Worm (Caenorhabditis elegans) whole organism, L2 larva: ENCODE results near the gene his-32.
A peak's percentile ranks its signal among the peaks of the same experiment; 100 is the strongest.

Source experiments
- Y55F3AM.14 ChIP-seq: fragments of 200-800 bp; sonication (Bioruptor generic); optimal IDR thresholded peaks from 2 replicates; lab custom pipeline; 2018; ENCODE audit warnings: mild to moderate bottlenecking, missing genetic modification characterization, missing compliant biosample characterization
- ZK546.5 ChIP-seq: sonication (generic microtip); optimal IDR thresholded peaks from 2 replicates; lab custom pipeline; 2017; ENCODE audit warnings: missing biosample characterization, missing genetic modification characterization
- ama-1 ChIP-seq: fragments of 150-350 bp; optimal IDR thresholded peaks from 2 replicates; lab custom pipeline; 2018; ENCODE audit warnings: inconsistent platforms
- blmp-1 ChIP-seq: sonication (generic microtip); optimal IDR thresholded peaks from 2 replicates; lab custom pipeline; 2017; ENCODE audit warnings: missing genetic modification characterization, mild to moderate bottlenecking, missing compliant biosample characterization, antibody characterized with exemption, moderate library complexity; ENCODE audit not compliant: insufficient read depth
- ceh-82 ChIP-seq: fragments of 150-350 bp; optimal IDR thresholded peaks from 2 replicates; lab custom pipeline; 2014; ENCODE audit warnings: missing biosample characterization, missing genetic modification characterization
- crh-2 ChIP-seq: sonication (generic microtip); optimal IDR thresholded peaks from 2 replicates; lab custom pipeline; 2017; ENCODE audit warnings: missing biosample characterization, missing genetic modification characterization
- dmd-4 ChIP-seq: sonication (generic microtip); optimal IDR thresholded peaks from 2 replicates; lab custom pipeline; 2017; ENCODE audit warnings: missing biosample characterization, missing genetic modification characterization
- elt-1 ChIP-seq: fragments of 150-350 bp; optimal IDR thresholded peaks from 2 replicates; lab custom pipeline; 2014; ENCODE audit warnings: missing biosample characterization, missing genetic modification characterization
- fos-1 ChIP-seq: fragments of 150-350 bp; optimal IDR thresholded peaks from 2 replicates; lab custom pipeline; 2014; ENCODE audit warnings: missing biosample characterization, missing genetic modification characterization
- lin-11 ChIP-seq: fragments of 150-350 bp; sonication (generic microtip); optimal IDR thresholded peaks from 2 replicates; lab custom pipeline; 2014; ENCODE audit warnings: missing biosample characterization, missing genetic modification characterization, inconsistent platforms, mixed read lengths
- lin-13 ChIP-seq: fragments of 150-350 bp; optimal IDR thresholded peaks from 2 replicates; lab custom pipeline; 2014; ENCODE audit warnings: missing biosample characterization, missing genetic modification reagents, missing genetic modification characterization
- lsy-2 ChIP-seq, 2 experiments: fragments of 150-350 bp in 1 of 2; sonication (generic microtip) in 1 of 2; optimal IDR thresholded peaks; 2 replicates each; lab custom pipeline; 2014 to 2017; ENCODE audit warnings: missing biosample characterization in 2 of 2, missing genetic modification characterization in 2 of 2
- mbf-1 ChIP-seq: sonication (generic microtip); optimal IDR thresholded peaks from 2 replicates; lab custom pipeline; 2017; ENCODE audit warnings: missing biosample characterization, missing genetic modification characterization
- mdl-1 ChIP-seq, 2 experiments: fragments of 150-350 bp in 1 of 2; sonication (generic microtip) in 1 of 2; optimal IDR thresholded peaks; 2 replicates each; lab custom pipeline; 2017; ENCODE audit warnings: missing biosample characterization in 2 of 2, missing genetic modification characterization in 2 of 2
- nhr-10 ChIP-seq: sonication (generic microtip); optimal IDR thresholded peaks from 2 replicates; lab custom pipeline; 2017; ENCODE audit warnings: missing biosample characterization, missing genetic modification characterization
- nhr-12 ChIP-seq: fragments of 150-350 bp; optimal IDR thresholded peaks from 2 replicates; lab custom pipeline; 2014; ENCODE audit warnings: missing biosample characterization, missing genetic modification characterization
- nhr-129 ChIP-seq: fragments of 150-350 bp; optimal IDR thresholded peaks from 2 replicates; lab custom pipeline; 2014; ENCODE audit warnings: missing biosample characterization, missing genetic modification characterization
- nhr-21 ChIP-seq: fragments of 150-350 bp; optimal IDR thresholded peaks from 2 replicates; lab custom pipeline; 2014; ENCODE audit warnings: missing biosample characterization, missing genetic modification characterization
- nhr-237 ChIP-seq: fragments of 150-350 bp; optimal IDR thresholded peaks from 2 replicates; lab custom pipeline; 2014; ENCODE audit warnings: missing biosample characterization, missing genetic modification characterization
- nhr-25 ChIP-seq: fragments of 150-350 bp; sonication (generic microtip); optimal IDR thresholded peaks from 3 replicates; lab custom pipeline; 2014; ENCODE audit warnings: missing biosample characterization, missing genetic modification characterization
- nhr-6 ChIP-seq: fragments of 150-350 bp; optimal IDR thresholded peaks from 2 replicates; lab custom pipeline; 2014; ENCODE audit warnings: missing biosample characterization, missing genetic modification characterization
- nhr-77 ChIP-seq: fragments of 150-350 bp; optimal IDR thresholded peaks from 2 replicates; lab custom pipeline; 2014; ENCODE audit warnings: missing biosample characterization, missing genetic modification characterization
- peb-1 ChIP-seq: fragments of 150-350 bp; optimal IDR thresholded peaks from 2 replicates; lab custom pipeline; 2014; ENCODE audit warnings: missing biosample characterization, missing genetic modification characterization
- sem-4 ChIP-seq: fragments of 150-350 bp; optimal IDR thresholded peaks from 2 replicates; lab custom pipeline; 2014; ENCODE audit warnings: missing biosample characterization, missing genetic modification reagents, missing genetic modification characterization
- skn-1 ChIP-seq: sonication (generic microtip); optimal IDR thresholded peaks from 2 replicates; lab custom pipeline; 2017; ENCODE audit warnings: missing biosample characterization, missing genetic modification characterization
- sma-3 ChIP-seq: sonication (generic microtip); optimal IDR thresholded peaks from 2 replicates; lab custom pipeline; 2016; ENCODE audit warnings: missing genetic modification reagents, missing genetic modification characterization, missing compliant biosample characterization
- ztf-11 ChIP-seq: sonication (generic microtip); optimal IDR thresholded peaks from 2 replicates; lab custom pipeline; 2017; ENCODE audit warnings: missing biosample characterization, missing genetic modification characterization

his-32 gene

DNA sequence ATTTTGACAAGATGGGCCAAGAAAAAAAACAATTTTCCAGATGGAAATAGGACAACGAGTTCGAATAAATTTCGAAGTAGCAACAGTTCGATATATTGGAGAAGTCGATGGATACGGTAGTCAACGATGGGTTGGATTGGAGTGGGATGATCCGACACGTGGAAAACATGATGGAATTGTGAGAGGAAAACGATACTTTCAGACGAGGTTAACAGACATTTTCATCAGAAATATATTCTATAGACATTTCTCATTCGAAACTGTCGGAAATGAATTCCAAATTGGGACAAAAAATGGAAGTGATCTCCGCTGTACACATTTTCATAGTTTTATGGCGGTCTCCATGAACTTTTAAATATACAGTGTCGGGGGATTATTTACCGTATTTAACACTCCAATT is 39.5 kb upstream of the his-32 start, which contains the start of gene tbce-1:
Gene tbce-1 (plus strand): TSS at position 41 of the 400 bp plus-strand sequence.
- TF ChIP-seq lin-11 (tag; lab: Kevin White, UChicago) (no peak), mdl-1 (tag; optimal IDR thresholded peaks at IDR 0.05; lab: Kevin White, UChicago) (no peak), ama-1 (lab: Kevin White, UChicago) (no peak)

DNA sequence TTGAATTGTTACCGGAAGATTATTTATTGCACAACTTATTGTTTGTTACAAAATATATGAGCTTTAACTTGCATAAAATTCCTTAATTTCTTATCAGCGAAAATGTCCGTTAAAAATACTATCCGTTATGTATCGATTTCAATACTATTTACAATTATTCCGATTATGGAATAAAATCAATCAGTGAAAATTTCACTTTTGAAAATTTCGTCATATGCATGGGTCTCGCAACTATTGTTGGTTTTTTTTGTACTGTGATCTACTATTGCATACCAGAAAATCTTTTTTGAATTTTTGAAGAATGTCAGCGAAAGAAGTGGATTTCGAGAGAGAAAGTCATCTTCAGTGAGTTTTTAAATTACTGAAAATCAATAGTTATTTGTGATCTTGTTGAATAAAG is 36.9 kb upstream of the his-32 start, which contains the start of gene nprl-3:
Gene nprl-3 (plus strand): TSS at position 301 of the 400 bp plus-strand sequence.
- no peak for TF ChIP-seq nhr-77 (tag; lab: Kevin White, UChicago)

DNA sequence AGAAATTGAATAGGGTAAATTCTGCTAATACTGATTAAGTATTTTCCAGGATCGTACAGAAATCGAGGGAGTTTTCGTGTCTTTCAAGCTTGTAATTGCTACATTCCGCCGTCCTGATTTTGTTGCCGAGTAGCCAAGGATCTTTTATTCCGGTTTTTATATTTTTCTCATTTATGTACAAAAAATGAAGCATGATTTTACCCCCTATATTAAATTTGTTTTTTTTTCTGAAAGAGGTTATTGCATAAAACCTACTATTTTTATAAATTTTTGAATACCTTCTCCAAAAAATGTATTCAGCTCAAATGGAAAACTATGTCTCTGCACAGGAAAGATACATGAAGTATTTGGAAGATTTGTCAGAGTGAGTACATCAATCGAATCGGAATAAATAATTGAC is 34.5 kb upstream of the his-32 start, which contains the start of gene F35H10.6:
Gene F35H10.6 (plus strand): TSS at position 301 of the 400 bp plus-strand sequence.
- no peak for TF ChIP-seq fos-1
- no peak for TF ChIP-seq Y55F3AM.14 (GFP tag; lab: Kevin White, UChicago)
- TF ChIP-seq elt-1, result no peak
- no peak for TF ChIP-seq ceh-82 (tag; lab: Kevin White, UChicago)
- TF ChIP-seq nhr-237 (tag; lab: Kevin White, UChicago), result no peak
- TF ChIP-seq nhr-6 (tag; lab: Kevin White, UChicago), result no peak
- no peak for TF ChIP-seq lsy-2 (tag; optimal IDR thresholded peaks at IDR 0.05; lab: Kevin White, UChicago)
- TF ChIP-seq nhr-129, result no peak

- TF ChIP-seq nhr-129 (no peak), ama-1 (lab: Kevin White, UChicago) (no peak), ztf-11 (tag; lab: Kevin White, UChicago) (no peak), sma-3 (no peak), lsy-2 (tag; optimal IDR thresholded peaks at IDR 0.05; lab: Kevin White, UChicago) (no peak), mbf-1 (no peak), ceh-82 (tag; lab: Kevin White, UChicago) (no peak), nhr-10 (tag; lab: Kevin White, UChicago) (no peak)
Measured at ce11 chrIV:8300468-8300867, 33.6 kb upstream of the his-32 start, which contains the start of gene F35H10.5. F35H10.5 (plus strand) TSS chrIV:8300768.

DNA sequence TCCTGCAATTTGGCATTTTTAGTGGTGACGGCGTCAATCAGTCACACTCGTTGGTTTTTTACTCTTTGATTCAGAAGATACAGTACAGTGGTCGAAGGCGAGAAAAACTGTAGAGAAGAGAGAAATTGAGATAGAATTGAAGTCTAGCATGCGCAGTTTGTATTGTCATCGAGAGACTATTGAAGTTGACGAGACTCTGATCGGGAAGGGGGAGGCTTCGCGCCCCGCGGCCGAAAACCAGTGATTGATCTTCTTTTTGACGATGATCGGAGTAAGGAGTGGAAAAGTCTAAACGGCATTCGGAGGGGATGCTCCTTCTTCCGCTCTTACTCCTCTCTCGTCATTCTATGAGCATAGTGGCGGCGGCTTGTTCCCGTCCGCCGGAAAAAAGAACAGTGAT is 32.2 kb upstream of the his-32 start:
- peak; percentile 46 for TF ChIP-seq fos-1
- peak; percentile 20 for TF ChIP-seq crh-2
- no peak for TF ChIP-seq blmp-1 (tag; lab: Kevin White, UChicago)
- peak; percentile 48 for TF ChIP-seq nhr-25 (tag; lab: Kevin White, UChicago)
- peak; percentile 59 for TF ChIP-seq nhr-21 (tag; lab: Kevin White, UChicago)
- no peak for TF ChIP-seq nhr-6 (tag; lab: Kevin White, UChicago)
- TF ChIP-seq skn-1 (tag; lab: Kevin White, UChicago), result no peak
- TF ChIP-seq dmd-4, result no peak
- TF ChIP-seq sem-4 (tag; lab: Kevin White, UChicago), result peak; percentile 27
- TF ChIP-seq ZK546.5, result no peak
- TF ChIP-seq lin-13 (GFP tag; lab: Kevin White, UChicago), result no peak
- no peak for TF ChIP-seq nhr-237 (tag; lab: Kevin White, UChicago)
- TF ChIP-seq lsy-2 (tag; optimal IDR thresholded peaks at IDR 0.05; lab: Kevin White, UChicago), result no peak
- TF ChIP-seq nhr-12 (tag; lab: Kevin White, UChicago), result no peak
- peak; percentile 23 for TF ChIP-seq peb-1 (tag; lab: Kevin White, UChicago)
- peak; percentile 17 for TF ChIP-seq nhr-129
- TF ChIP-seq sma-3, result peak; percentile 45

- no peak for TF ChIP-seq elt-1
- TF ChIP-seq nhr-25 (tag; lab: Kevin White, UChicago), result peak; percentile 56
- no peak for TF ChIP-seq fos-1
- peak; percentile 62 for TF ChIP-seq blmp-1 (tag; lab: Kevin White, UChicago)
Measured at ce11 chrIV:8302648-8303161, 31.4 kb upstream of the his-32 start.

ce11 chrIV:8303668-8304067 is 30.4 kb upstream of the his-32 start, which contains the start of gene vha-5:
vha-5 (plus strand) TSS chrIV:8303968.
- no peak for TF ChIP-seq ztf-11 (tag; lab: Kevin White, UChicago)

DNA sequence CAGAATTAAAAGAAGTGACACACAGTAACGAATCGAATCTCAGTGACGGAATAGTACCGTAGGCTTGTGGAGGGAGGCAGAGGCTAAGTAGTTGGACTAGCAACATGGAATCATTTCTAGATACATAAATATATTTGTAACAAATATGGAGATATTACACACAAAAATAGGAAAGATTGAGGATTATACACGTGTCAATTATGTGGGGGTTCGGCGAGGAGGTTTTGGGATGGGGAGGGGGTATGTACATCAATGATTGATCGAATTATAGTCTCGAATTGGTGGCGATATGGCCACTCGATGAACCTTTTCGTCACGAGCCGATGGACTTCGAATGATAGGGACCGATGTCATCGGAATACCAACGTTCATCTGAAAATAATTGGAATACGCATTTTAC is 26.7 kb upstream of the his-32 start:
- TF ChIP-seq nhr-25 (tag; lab: Kevin White, UChicago), result peak; percentile 27
- no peak for TF ChIP-seq mdl-1 (tag; optimal IDR thresholded peaks at IDR 0.05; lab: Kevin White, UChicago)
- no peak for TF ChIP-seq lin-13 (GFP tag; lab: Kevin White, UChicago)
